Worm (Caenorhabditis elegans) whole organism, early embryonic: ENCODE measurements around the gene nstp-8.

Experiments used
- B0310.2 ChIP-seq: sonication (generic microtip); optimal IDR thresholded peaks from 2 replicates; lab custom pipeline; 2016; ENCODE audit warnings: mild to moderate bottlenecking, missing genetic modification characterization, missing compliant biosample characterization
- F13C5.2 ChIP-seq: sonication (generic microtip); optimal IDR thresholded peaks from 2 replicates; lab custom pipeline; 2017; ENCODE audit warnings: mild to moderate bottlenecking, missing genetic modification characterization, inconsistent platforms, missing compliant biosample characterization
- aly-1 ChIP-seq: sonication (generic microtip); optimal IDR thresholded peaks from 2 replicates; lab custom pipeline; 2016; ENCODE audit warnings: missing genetic modification characterization, missing compliant biosample characterization
- ama-1 ChIP-seq: fragments of 150-350 bp; optimal IDR thresholded peaks from 2 replicates; lab custom pipeline; 2014
- ceh-13 ChIP-seq: fragments of 200-800 bp; sonication (Bioruptor generic); optimal IDR thresholded peaks from 2 replicates; lab custom pipeline; 2018; ENCODE audit warnings: mild to moderate bottlenecking, missing genetic modification characterization, missing compliant biosample characterization
- ceh-36 ChIP-seq: sonication (generic microtip); optimal IDR thresholded peaks from 2 replicates; lab custom pipeline; 2016; ENCODE audit warnings: missing genetic modification characterization, inconsistent platforms, missing compliant biosample characterization
- flt-1 ChIP-seq: fragments of 200-800 bp; sonication (Bioruptor generic); IDR thresholded peaks from 2 replicates; pipeline ENCODE4 v1.3.6; 2022; ENCODE audit warnings: missing genetic modification characterization, missing compliant biosample characterization
- hmbx-1 ChIP-seq: sonication (generic microtip); optimal IDR thresholded peaks from 2 replicates; lab custom pipeline; 2016; ENCODE audit warnings: mild to moderate bottlenecking, missing genetic modification characterization, missing compliant biosample characterization
- hmg-4 ChIP-seq: fragments of 200-800 bp; sonication (Bioruptor generic); optimal IDR thresholded peaks from 2 replicates; lab custom pipeline; 2018; ENCODE audit warnings: mild to moderate bottlenecking, missing genetic modification characterization, missing compliant biosample characterization
- scrt-1 ChIP-seq: fragments of 200-800 bp; sonication (Bioruptor generic); IDR thresholded peaks from 2 replicates; pipeline ENCODE4 v1.3.6; 2022; ENCODE audit warnings: missing genetic modification characterization, missing compliant biosample characterization
- sea-1 ChIP-seq: fragments of 200-800 bp; sonication (Bioruptor generic); conservative IDR thresholded peaks from 2 replicates; pipeline ENCODE4 v1.3.6; 2022; ENCODE audit warnings: missing genetic modification characterization, missing compliant biosample characterization
- tbx-37 ChIP-seq: fragments of 200-800 bp; sonication (Bioruptor generic); conservative IDR thresholded peaks from 2 replicates; pipeline ENCODE4 v1.3.6; 2022; ENCODE audit warnings: missing genetic modification reagents, missing genetic modification characterization, missing compliant biosample characterization
- tra-4 ChIP-seq: sonication (generic microtip); optimal IDR thresholded peaks from 2 replicates; lab custom pipeline; 2017; ENCODE audit warnings: missing genetic modification characterization, missing compliant biosample characterization

ce11 chrV:2218803-2219202 lies 3.4 kb downstream of the nstp-8 start, which contains the start of gene nhr-56:
- TF ChIP-seq scrt-1 (GFP tag; lab: Robert Waterston, UW) (no peak), F13C5.2 (no peak), hmbx-1 (tag; lab: Kevin White, UChicago) (no peak), flt-1 (no peak), ama-1 (lab: Kevin White, UChicago) (no peak), sea-1 (GFP tag; lab: Robert Waterston, UW) (no peak), tra-4 (no peak), ceh-36 (tag; lab: Kevin White, UChicago) (no peak), aly-1 (tag; lab: Kevin White, UChicago) (no peak), ceh-13 (GFP tag; lab: Kevin White, UChicago) (no peak), B0310.2 (tag; lab: Kevin White, UChicago) (no peak), hmg-4 (GFP tag; lab: Kevin White, UChicago) (no peak), tbx-37 (GFP tag; lab: Robert Waterston, UW) (no peak)
